Worm (Caenorhabditis elegans): ENCODE results near the gene ham-3.

The ham-3 gene

ce11 chrIII:10093093-10093492, 27.5 kb upstream of the ham-3 start:
- TF ChIP-seq ztf-11 (tag; optimal IDR thresholded peaks at IDR 0.05) (no peak), blmp-1 (tag; optimal IDR thresholded peaks at IDR 0.05; ENCODE audit: insufficient read depth) (no peak), gmeb-1 (tag; optimal IDR thresholded peaks at IDR 0.05) (peak; percentile 81), sma-3 (GFP tag; optimal IDR thresholded peaks at IDR 0.05) (no peak), alr-1 (tag; optimal IDR thresholded peaks at IDR 0.05) (no peak), Y55F3AM.14 (GFP tag; optimal IDR thresholded peaks at IDR 0.05) (no peak), lsy-2 (tag; optimal IDR thresholded peaks at IDR 0.05) (peak in 1 of 2 experiments; percentile 48), unc-55 (GFP tag; optimal IDR thresholded peaks at IDR 0.05) (peak; percentile 57), elt-3 (tag; optimal IDR thresholded peaks at IDR 0.05) (no peak), nhr-237 (tag; optimal IDR thresholded peaks at IDR 0.05) (no peak), aly-2 (tag; optimal IDR thresholded peaks at IDR 0.05) (no peak), ceh-82 (tag; optimal IDR thresholded peaks at IDR 0.05) (no peak), lin-13 (GFP tag; optimal IDR thresholded peaks at IDR 0.05) (peak; percentile 23), nhr-21 (tag; optimal IDR thresholded peaks at IDR 0.05) (no peak), unc-39 (tag; optimal IDR thresholded peaks at IDR 0.05) (no peak), ZK546.5 (tag; optimal IDR thresholded peaks at IDR 0.05) (no peak), zag-1 (tag; optimal IDR thresholded peaks at IDR 0.05) (no peak), nhr-129 (tag; optimal IDR thresholded peaks at IDR 0.05) (peak; percentile 21), egl-27 (tag; optimal IDR thresholded peaks at IDR 0.05) (no peak)

- TF ChIP-seq nhr-77 (tag; optimal IDR thresholded peaks at IDR 0.05) (no peak), nhr-12 (tag; optimal IDR thresholded peaks at IDR 0.05) (no peak), elt-1 (tag; optimal IDR thresholded peaks at IDR 0.05) (no peak), unc-62 (GFP tag; optimal IDR thresholded peaks at IDR 0.05) (no peak), unc-39 (tag; optimal IDR thresholded peaks at IDR 0.05) (no peak), blmp-1 (tag; optimal IDR thresholded peaks at IDR 0.05; ENCODE audit: insufficient read depth) (no peak), ztf-4 (tag; optimal IDR thresholded peaks at IDR 0.05) (no peak), R02D3.7 (tag; optimal IDR thresholded peaks at IDR 0.05) (no peak), lsy-2 (tag; optimal IDR thresholded peaks at IDR 0.05) (peak in 1 of 2 experiments; percentile 47), nhr-237 (tag; optimal IDR thresholded peaks at IDR 0.05) (no peak), egl-27 (tag; optimal IDR thresholded peaks at IDR 0.05) (no peak), ztf-1 (GFP tag; conservative IDR thresholded peaks at IDR 0.05) (no peak), ZK546.5 (tag; optimal IDR thresholded peaks at IDR 0.05) (no peak), mab-5 (tag; optimal IDR thresholded peaks at IDR 0.05) (no peak), C34F6.9 (tag; optimal IDR thresholded peaks at IDR 0.05) (no peak), nhr-25 (tag; optimal IDR thresholded peaks at IDR 0.05) (peak; percentile 43), alr-1 (tag; optimal IDR thresholded peaks at IDR 0.05) (no peak), nhr-23 (tag; optimal IDR thresholded peaks at IDR 0.05) (no peak), sma-3 (GFP tag; optimal IDR thresholded peaks at IDR 0.05) (peak; percentile 20), nhr-21 (tag; optimal IDR thresholded peaks at IDR 0.05) (peak; percentile 55), peb-1 (tag; optimal IDR thresholded peaks at IDR 0.05) (no peak), skn-1 (tag; optimal IDR thresholded peaks at IDR 0.05) (no peak), snpc-4 (tag; optimal IDR thresholded peaks at IDR 0.05) (no peak), ztf-11 (tag; optimal IDR thresholded peaks at IDR 0.05) (no peak), fos-1 (tag; optimal IDR thresholded peaks at IDR 0.05) (no peak), sma-9 (GFP tag; optimal IDR thresholded peaks at IDR 0.05) (peak; percentile 19), sma-9 (tag; optimal IDR thresholded peaks at IDR 0.05) (no peak), F13H6.1 (tag; optimal IDR thresholded peaks at IDR 0.05) (peak; percentile 54), aly-2 (tag; optimal IDR thresholded peaks at IDR 0.05) (no peak), ceh-82 (tag; optimal IDR thresholded peaks at IDR 0.05) (no peak), ama-1 (optimal IDR thresholded peaks at IDR 0.05) (no peak), nhr-129 (tag; optimal IDR thresholded peaks at IDR 0.05) (no peak), lin-13 (GFP tag; optimal IDR thresholded peaks at IDR 0.05) (no peak), crh-2 (tag; optimal IDR thresholded peaks at IDR 0.05) (no peak), elt-3 (tag; optimal IDR thresholded peaks at IDR 0.05) (no peak), ceh-16 (tag; optimal IDR thresholded peaks at IDR 0.05) (peak; percentile 51), nhr-10 (tag; optimal IDR thresholded peaks at IDR 0.05) (no peak), sem-4 (tag; optimal IDR thresholded peaks at IDR 0.05) (no peak), lin-11 (tag; optimal IDR thresholded peaks at IDR 0.05) (no peak), mbf-1 (tag; optimal IDR thresholded peaks at IDR 0.05) (no peak), dmd-4 (tag; optimal IDR thresholded peaks at IDR 0.05) (no peak), mdl-1 (tag; optimal IDR thresholded peaks at IDR 0.05) (no peak), nhr-11 (tag; optimal IDR thresholded peaks at IDR 0.05) (no peak), unc-55 (GFP tag; optimal IDR thresholded peaks at IDR 0.05) (no peak), nhr-6 (tag; optimal IDR thresholded peaks at IDR 0.05) (no peak), Y55F3AM.14 (GFP tag; optimal IDR thresholded peaks at IDR 0.05) (no peak), gmeb-1 (tag; optimal IDR thresholded peaks at IDR 0.05) (no peak)
Observed at ce11 chrIII:10094538-10094937, 26.0 kb upstream of the ham-3 start.

All from whole organism, L2 larva.